Worm (Caenorhabditis elegans) whole organism, L1 larva: ENCODE measurements around the gene cuc-1.
A peak's percentile ranks its signal among the peaks of the same experiment; 100 is the strongest.

Experiments
- C04F5.9 ChIP-seq: sonication (generic microtip); optimal IDR thresholded peaks from 2 replicates; lab custom pipeline; 2016; ENCODE audit warnings: missing genetic modification characterization, missing compliant biosample characterization
- F16B12.6 ChIP-seq: fragments of 150-350 bp; optimal IDR thresholded peaks from 2 replicates; lab custom pipeline; 2014; ENCODE audit warnings: missing biosample characterization, missing genetic modification characterization
- Y116A8C.19 ChIP-seq: sonication (generic microtip); optimal IDR thresholded peaks from 2 replicates; lab custom pipeline; 2016; ENCODE audit warnings: missing compliant biosample characterization, missing genetic modification characterization, borderline replicate concordance
- aha-1 ChIP-seq: fragments of 150-350 bp; optimal IDR thresholded peaks from 2 replicates; lab custom pipeline; 2014; ENCODE audit warnings: missing biosample characterization, missing genetic modification characterization
- alr-1 ChIP-seq: fragments of 200-800 bp; sonication (Bioruptor generic); optimal IDR thresholded peaks from 2 replicates; lab custom pipeline; 2018; ENCODE audit warnings: borderline replicate concordance, mild to moderate bottlenecking, missing genetic modification characterization, missing compliant biosample characterization
- aly-2 ChIP-seq: fragments of 150-350 bp; optimal IDR thresholded peaks from 2 replicates; lab custom pipeline; 2014; ENCODE audit warnings: missing biosample characterization, missing genetic modification characterization
- ama-1 ChIP-seq: fragments of 150-350 bp; optimal IDR thresholded peaks from 2 replicates; lab custom pipeline; 2014
- ceh-82 ChIP-seq, 3 experiments: fragments of 150-350 bp in 1 of 3; sonication (generic microtip) in 2 of 3; optimal IDR thresholded peaks; 2 replicates each; lab custom pipeline; 2014 to 2017; ENCODE audit warnings: missing biosample characterization in 3 of 3, missing genetic modification characterization in 3 of 3
- ces-1 ChIP-seq: fragments of 150-350 bp; optimal IDR thresholded peaks from 2 replicates; lab custom pipeline; 2014; ENCODE audit warnings: missing biosample characterization, missing genetic modification reagents, missing genetic modification characterization
- dpl-1 ChIP-seq, 3 experiments: fragments of 150-350 bp in 2 of 3; sonication (generic microtip) in 1 of 3; optimal IDR thresholded peaks; 2 replicates each; lab custom pipeline; 2014 to 2017; ENCODE audit warnings: missing biosample characterization in 3 of 3, missing genetic modification characterization in 3 of 3, missing genetic modification reagents in 3 of 3
- dsc-1 ChIP-seq: sonication (generic microtip); optimal IDR thresholded peaks from 2 replicates; lab custom pipeline; 2016; ENCODE audit warnings: mild to moderate bottlenecking, missing genetic modification characterization, missing compliant biosample characterization
- efl-3 ChIP-seq: fragments of 200-800 bp; sonication (Bioruptor generic); optimal IDR thresholded peaks from 2 replicates; lab custom pipeline; 2018; ENCODE audit warnings: mild to moderate bottlenecking, missing genetic modification characterization, missing compliant biosample characterization
- egl-13 ChIP-seq: sonication (generic microtip); optimal IDR thresholded peaks from 2 replicates; lab custom pipeline; 2016; ENCODE audit warnings: missing genotype, missing genetic modification reagents, missing genetic modification characterization, missing compliant biosample characterization
- egl-27 ChIP-seq, 2 experiments: fragments of 150-350 bp in 1 of 2; sonication (generic microtip); optimal IDR thresholded peaks; 3 replicates each; lab custom pipeline; 2017 to 2018; ENCODE audit warnings: missing biosample characterization in 2 of 2, missing genetic modification characterization in 2 of 2, missing genetic modification reagents in 2 of 2
- elt-3 ChIP-seq, 6 experiments: fragments of 150-350 bp in 1 of 6; sonication (generic microtip); optimal IDR thresholded peaks; 2 replicates each; lab custom pipeline; 2017 to 2018; ENCODE audit warnings: missing biosample characterization in 6 of 6, missing genetic modification characterization in 6 of 6, inconsistent platforms in 1 of 6
- ets-5 ChIP-seq: fragments of 200-800 bp; sonication (Bioruptor generic); IDR thresholded peaks from 2 replicates; pipeline ENCODE4 v1.3.6; 2022; ENCODE audit warnings: missing genetic modification characterization, missing compliant biosample characterization
- fkh-10 ChIP-seq: sonication (generic microtip); optimal IDR thresholded peaks from 2 replicates; lab custom pipeline; 2017; ENCODE audit warnings: missing biosample characterization, missing genetic modification reagents, missing genetic modification characterization
- grh-1 ChIP-seq: fragments of 200-800 bp; sonication (Bioruptor generic); IDR thresholded peaks from 2 replicates; pipeline ENCODE4 v1.3.6; 2022; ENCODE audit warnings: missing genetic modification reagents, missing genetic modification characterization, missing compliant biosample characterization
- hlh-4 ChIP-seq: sonication (generic microtip); optimal IDR thresholded peaks from 2 replicates; lab custom pipeline; 2016; ENCODE audit warnings: mild to moderate bottlenecking, missing genetic modification characterization, missing compliant biosample characterization
- hpl-2 ChIP-seq: fragments of 150-350 bp; optimal IDR thresholded peaks from 2 replicates; lab custom pipeline; 2014; ENCODE audit warnings: missing biosample characterization, missing genetic modification reagents, missing genetic modification characterization
- irx-1 ChIP-seq: sonication (generic microtip); optimal IDR thresholded peaks from 2 replicates; lab custom pipeline; 2016; ENCODE audit warnings: missing genetic modification characterization, missing compliant biosample characterization
- jun-1 ChIP-seq: fragments of 150-350 bp; optimal IDR thresholded peaks from 2 replicates; lab custom pipeline; 2014; ENCODE audit warnings: missing biosample characterization, missing genetic modification reagents, missing genetic modification characterization
- lin-13 ChIP-seq: fragments of 150-350 bp; optimal IDR thresholded peaks from 2 replicates; lab custom pipeline; 2014; ENCODE audit warnings: missing biosample characterization, missing genetic modification reagents, missing genetic modification characterization
- lin-15B ChIP-seq: fragments of 150-350 bp; sonication (generic microtip); optimal IDR thresholded peaks from 3 replicates; lab custom pipeline; 2014; ENCODE audit warnings: missing biosample characterization, missing genetic modification characterization
- lin-35 ChIP-seq, 2 experiments: fragments of 150-350 bp; optimal IDR thresholded peaks; 2 replicates each; lab custom pipeline; 2014; ENCODE audit warnings: missing biosample characterization in 2 of 2, missing genetic modification characterization in 2 of 2, missing genetic modification reagents in 2 of 2
- lin-39 ChIP-seq: fragments of 150-350 bp; optimal IDR thresholded peaks from 2 replicates; lab custom pipeline; 2014; ENCODE audit warnings: missing biosample characterization, missing genetic modification reagents, missing genetic modification characterization
- lsy-2 ChIP-seq, 2 experiments: fragments of 150-350 bp; optimal IDR thresholded peaks; 2 replicates each; lab custom pipeline; 2014; ENCODE audit warnings: missing biosample characterization in 2 of 2, missing genetic modification characterization in 2 of 2
- nhr-11 ChIP-seq: fragments of 150-350 bp; optimal IDR thresholded peaks from 2 replicates; lab custom pipeline; 2014; ENCODE audit warnings: missing biosample characterization, missing genetic modification characterization
- nhr-12 ChIP-seq: sonication (generic microtip); optimal IDR thresholded peaks from 2 replicates; lab custom pipeline; 2017; ENCODE audit warnings: missing biosample characterization, missing genetic modification characterization
- nhr-19 ChIP-seq: fragments of 200-800 bp; sonication (Bioruptor generic); conservative IDR thresholded peaks from 2 replicates; pipeline ENCODE4 v1.3.6; 2022; ENCODE audit warnings: missing genetic modification characterization, missing compliant biosample characterization
- nhr-20 ChIP-seq: sonication (generic microtip); optimal IDR thresholded peaks from 2 replicates; lab custom pipeline; 2016; ENCODE audit warnings: mild to moderate bottlenecking, missing genetic modification characterization, missing compliant biosample characterization
- nhr-237 ChIP-seq: fragments of 150-350 bp; optimal IDR thresholded peaks from 2 replicates; lab custom pipeline; 2014; ENCODE audit warnings: missing biosample characterization, missing genetic modification characterization
- nhr-47 ChIP-seq: sonication (generic microtip); optimal IDR thresholded peaks from 2 replicates; lab custom pipeline; 2016; ENCODE audit warnings: mild to moderate bottlenecking, missing genetic modification characterization, moderate library complexity, missing compliant biosample characterization
- nhr-71 ChIP-seq: sonication (generic microtip); optimal IDR thresholded peaks from 2 replicates; lab custom pipeline; 2016; ENCODE audit warnings: mild to moderate bottlenecking, missing genetic modification characterization, moderate library complexity, missing compliant biosample characterization
- nhr-76 ChIP-seq: sonication (generic microtip); optimal IDR thresholded peaks from 2 replicates; lab custom pipeline; 2017; ENCODE audit warnings: missing biosample characterization, missing genetic modification characterization
- nhr-85 ChIP-seq: sonication (generic microtip); peaks from one replicate; lab custom pipeline; 2016; ENCODE audit warnings: missing genetic modification characterization, inconsistent platforms, missing compliant biosample characterization
- pag-3 ChIP-seq: sonication (generic microtip); optimal IDR thresholded peaks from 2 replicates; lab custom pipeline; 2017; ENCODE audit warnings: missing genetic modification characterization, mild to moderate bottlenecking, missing compliant biosample characterization, antibody characterized with exemption, borderline replicate concordance; ENCODE audit not compliant: insufficient read depth
- pax-3 ChIP-seq: fragments of 200-800 bp; sonication (Bioruptor generic); optimal IDR thresholded peaks from 2 replicates; lab custom pipeline; 2018; ENCODE audit warnings: mild to moderate bottlenecking, missing genetic modification characterization, moderate library complexity, missing compliant biosample characterization
- pqm-1 ChIP-seq: sonication (generic microtip); optimal IDR thresholded peaks from 3 replicates; lab custom pipeline; 2017; ENCODE audit warnings: missing biosample characterization, missing genetic modification characterization
- rnt-1 ChIP-seq: sonication (generic microtip); optimal IDR thresholded peaks from 2 replicates; lab custom pipeline; 2016; ENCODE audit warnings: mild to moderate bottlenecking, missing genetic modification characterization, moderate library complexity, missing compliant biosample characterization
- snu-23 ChIP-seq: sonication (generic microtip); optimal IDR thresholded peaks from 2 replicates; lab custom pipeline; 2016; ENCODE audit warnings: missing genetic modification characterization, missing compliant biosample characterization
- sptf-1 ChIP-seq: fragments of 150-350 bp; optimal IDR thresholded peaks from 2 replicates; lab custom pipeline; 2014; ENCODE audit warnings: missing biosample characterization, missing genetic modification characterization
- sup-37 ChIP-seq: fragments of 200-800 bp; sonication (Bioruptor generic); optimal IDR thresholded peaks from 2 replicates; lab custom pipeline; 2018; ENCODE audit warnings: mild to moderate bottlenecking, missing genetic modification characterization, missing compliant biosample characterization
- swsn-7 ChIP-seq: sonication (generic microtip); optimal IDR thresholded peaks from 2 replicates; lab custom pipeline; 2016; ENCODE audit warnings: missing genetic modification characterization, missing compliant biosample characterization
- tbx-2 ChIP-seq: sonication (generic microtip); optimal IDR thresholded peaks from 2 replicates; lab custom pipeline; 2016; ENCODE audit warnings: missing genetic modification characterization, missing compliant biosample characterization
- unc-30 ChIP-seq: sonication (generic microtip); optimal IDR thresholded peaks from 2 replicates; lab custom pipeline; 2017; ENCODE audit warnings: missing biosample characterization, missing genetic modification characterization
- unc-62 ChIP-seq: fragments of 150-350 bp; optimal IDR thresholded peaks from 2 replicates; lab custom pipeline; 2014; ENCODE audit warnings: missing biosample characterization, missing genetic modification reagents, missing genetic modification characterization
- unc-86 ChIP-seq: sonication (generic microtip); optimal IDR thresholded peaks from 2 replicates; lab custom pipeline; 2016; ENCODE audit warnings: missing genetic modification characterization, missing compliant biosample characterization
- xbp-1 ChIP-seq: sonication (generic microtip); optimal IDR thresholded peaks from 2 replicates; lab custom pipeline; 2016; ENCODE audit warnings: missing genetic modification characterization, missing compliant biosample characterization
- zag-1 ChIP-seq: fragments of 150-350 bp; optimal IDR thresholded peaks from 2 replicates; lab custom pipeline; 2014; ENCODE audit warnings: missing biosample characterization, missing genetic modification characterization
- zip-4 ChIP-seq: fragments of 200-800 bp; sonication (Bioruptor generic); optimal IDR thresholded peaks from 2 replicates; lab custom pipeline; 2018; ENCODE audit warnings: mild to moderate bottlenecking, missing genetic modification characterization, moderate library complexity, missing compliant biosample characterization
- ztf-11 ChIP-seq, 2 experiments: sonication (generic microtip); optimal IDR thresholded peaks; 2 replicates each; lab custom pipeline; 2016 to 2017; ENCODE audit warnings: missing genetic modification characterization in 2 of 2, missing biosample characterization in 1 of 2, missing compliant biosample characterization in 1 of 2

cuc-1 gene

DNA sequence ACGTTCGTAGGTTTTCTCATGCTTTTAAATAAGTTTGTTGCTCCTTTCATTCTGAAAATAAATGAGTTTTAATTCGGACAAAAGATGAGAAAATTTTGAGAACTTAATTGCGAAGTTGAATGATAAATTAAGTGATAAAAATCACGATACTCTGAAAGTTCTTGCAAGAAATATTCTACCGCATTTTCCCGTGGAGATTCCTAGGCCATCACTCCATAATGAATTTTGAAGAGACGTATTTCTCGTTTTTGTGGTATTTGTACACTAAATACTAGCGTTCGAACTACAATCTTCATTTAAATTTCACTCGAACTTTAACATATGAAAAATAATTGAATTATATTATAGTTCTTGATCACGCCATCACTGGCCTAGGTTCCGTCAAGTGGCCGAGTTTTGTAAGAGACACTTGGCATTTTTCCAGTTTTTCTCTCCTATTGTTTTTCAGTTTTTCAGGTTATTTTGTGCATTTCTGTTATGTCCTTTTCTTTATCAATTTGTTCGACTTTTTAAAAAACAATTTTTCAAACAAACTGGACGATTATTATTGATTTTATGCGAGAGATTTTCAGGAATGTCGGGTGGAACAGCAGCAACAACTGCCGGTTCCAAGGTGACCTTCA, 2.3 kb downstream of the cuc-1 start, which contains the start of the genes coq-5 and ufm-1 (continued):
- TF ChIP-seq egl-27 (tag; optimal IDR thresholded peaks at IDR 0.05; lab: Kevin White, UChicago): no peak
- peak; percentile 10 for TF ChIP-seq rnt-1 (tag; lab: Kevin White, UChicago)
- no peak for TF ChIP-seq nhr-19 (GFP tag; lab: Robert Waterston, UW)
- no peak for TF ChIP-seq lin-39 (tag; lab: Kevin White, UChicago)
- no peak for TF ChIP-seq lin-15B
- peak; percentile 56 for TF ChIP-seq nhr-71 (tag; lab: Kevin White, UChicago)
- TF ChIP-seq dsc-1: peak; percentile 13
- peak; percentile 26 for TF ChIP-seq snu-23
- no peak for TF ChIP-seq zag-1 (tag; lab: Kevin White, UChicago)
- peak; percentile 8 for TF ChIP-seq pag-3 (tag; lab: Kevin White, UChicago)
- TF ChIP-seq lsy-2 (tag; optimal IDR thresholded peaks at IDR 0.05; lab: Kevin White, UChicago): peak; percentile 35 to 54
- TF ChIP-seq unc-62: no peak
- TF ChIP-seq tbx-2 (tag; lab: Kevin White, UChicago): peak; percentile 41
- no peak for TF ChIP-seq pqm-1 (tag; lab: Kevin White, UChicago)
- TF ChIP-seq Y116A8C.19 (tag; lab: Kevin White, UChicago): no peak
- no peak for TF ChIP-seq ama-1 (lab: Kevin White, UChicago)
- TF ChIP-seq fkh-10 (GFP tag; lab: Kevin White, UChicago): no peak
- TF ChIP-seq hlh-4 (tag; lab: Kevin White, UChicago): no peak
- TF ChIP-seq xbp-1 (tag; lab: Kevin White, UChicago): peak; percentile 7
- TF ChIP-seq lin-13: no peak
- no peak for TF ChIP-seq jun-1
- peak; percentile 52 for TF ChIP-seq C04F5.9 (tag; lab: Kevin White, UChicago)
- TF ChIP-seq F16B12.6: no peak
- no peak for TF ChIP-seq ces-1 (GFP tag; lab: Kevin White, UChicago)
- TF ChIP-seq sup-37 (GFP tag; lab: Kevin White, UChicago): no peak
- TF ChIP-seq grh-1 (GFP tag; lab: Robert Waterston, UW): no peak
- TF ChIP-seq zip-4 (GFP tag; lab: Kevin White, UChicago): no peak
- TF ChIP-seq dpl-1 (GFP tag; optimal IDR thresholded peaks at IDR 0.05; lab: Kevin White, UChicago): peak; percentile 7 to 42 (median 36)
- peak; percentile 74 for TF ChIP-seq irx-1 (tag; lab: Kevin White, UChicago)
- peak in 1 of 2 experiments; percentile 12 for TF ChIP-seq lin-35 (GFP tag; optimal IDR thresholded peaks at IDR 0.05; lab: Kevin White, UChicago)
- TF ChIP-seq egl-13 (tag; lab: Kevin White, UChicago): peak; percentile 8
- TF ChIP-seq pax-3 (tag; lab: Kevin White, UChicago): peak; percentile 12
- TF ChIP-seq ztf-11 (tag; optimal IDR thresholded peaks at IDR 0.05; lab: Kevin White, UChicago): peak in 1 of 2 experiments; percentile 55
- TF ChIP-seq nhr-237 (tag; lab: Kevin White, UChicago): no peak
- TF ChIP-seq nhr-20 (tag; lab: Kevin White, UChicago): peak; percentile 27
- no peak for TF ChIP-seq unc-86 (tag; lab: Kevin White, UChicago)
- TF ChIP-seq hpl-2 (GFP tag; lab: Kevin White, UChicago): no peak
- no peak for TF ChIP-seq sptf-1 (tag; lab: Kevin White, UChicago)
- no peak for TF ChIP-seq swsn-7
- peak; percentile 52 for TF ChIP-seq nhr-47 (tag; lab: Kevin White, UChicago)
- TF ChIP-seq nhr-76 (tag; lab: Kevin White, UChicago): no peak
- TF ChIP-seq ceh-82 (tag; optimal IDR thresholded peaks at IDR 0.05; lab: Kevin White, UChicago): no peak
- TF ChIP-seq elt-3 (tag; optimal IDR thresholded peaks at IDR 0.05; lab: Kevin White, UChicago): no peak
- peak; percentile 72 for TF ChIP-seq nhr-85 (tag; lab: Kevin White, UChicago)
- TF ChIP-seq nhr-12 (tag; lab: Kevin White, UChicago): no peak
- TF ChIP-seq unc-30: no peak
- TF ChIP-seq efl-3 (GFP tag; lab: Kevin White, UChicago): no peak
- no peak for TF ChIP-seq aly-2
- no peak for TF ChIP-seq alr-1
- TF ChIP-seq ets-5 (GFP tag; lab: Robert Waterston, UW): no peak
- TF ChIP-seq aha-1 (tag; lab: Kevin White, UChicago): no peak
- no peak for TF ChIP-seq nhr-11 (tag; lab: Kevin White, UChicago)
